Worm (Caenorhabditis elegans) whole organism, L3 larva: ENCODE results near the gene Y22D7AR.14.

ENCODE experiments used
- ama-1 ChIP-seq: fragments of 150-350 bp; optimal IDR thresholded peaks from 2 replicates; lab custom pipeline; 2018
- ceh-82 ChIP-seq: fragments of 150-350 bp; optimal IDR thresholded peaks from 2 replicates; lab custom pipeline; 2014; ENCODE audit warnings: missing biosample characterization, missing genetic modification characterization
- ceh-9 ChIP-seq: sonication (generic microtip); optimal IDR thresholded peaks from 2 replicates; lab custom pipeline; 2018; ENCODE audit warnings: missing biosample characterization, missing genetic modification characterization
- egl-27 ChIP-seq: sonication (generic microtip); optimal IDR thresholded peaks from 4 replicates; lab custom pipeline; 2017; ENCODE audit warnings: missing biosample characterization, missing genetic modification reagents, missing genetic modification characterization
- eor-1 ChIP-seq, 2 experiments: fragments of 150-350 bp; optimal IDR thresholded peaks; 2 replicates each; lab custom pipeline; 2014 to 2018; ENCODE audit warnings: missing biosample characterization in 2 of 2, missing genetic modification characterization in 2 of 2
- fkh-10 ChIP-seq: sonication (generic microtip); optimal IDR thresholded peaks from 2 replicates; lab custom pipeline; 2017; ENCODE audit warnings: missing biosample characterization, missing genetic modification reagents, missing genetic modification characterization
- nfya-1 ChIP-seq: sonication (generic microtip); optimal IDR thresholded peaks from 2 replicates; lab custom pipeline; 2017; ENCODE audit warnings: missing genetic modification characterization, mild to moderate bottlenecking, missing compliant biosample characterization, antibody characterized with exemption, moderate library complexity; ENCODE audit not compliant: insufficient read depth
- nhr-43 ChIP-seq: sonication (generic microtip); optimal IDR thresholded peaks from 2 replicates; lab custom pipeline; 2016; ENCODE audit warnings: mild to moderate bottlenecking, missing genetic modification characterization, missing compliant biosample characterization; ENCODE audit not compliant: poor library complexity, severe bottlenecking
- skn-1 ChIP-seq: fragments of 150-350 bp; optimal IDR thresholded peaks from 2 replicates; lab custom pipeline; 2014; ENCODE audit warnings: missing biosample characterization, missing genetic modification characterization

DNA sequence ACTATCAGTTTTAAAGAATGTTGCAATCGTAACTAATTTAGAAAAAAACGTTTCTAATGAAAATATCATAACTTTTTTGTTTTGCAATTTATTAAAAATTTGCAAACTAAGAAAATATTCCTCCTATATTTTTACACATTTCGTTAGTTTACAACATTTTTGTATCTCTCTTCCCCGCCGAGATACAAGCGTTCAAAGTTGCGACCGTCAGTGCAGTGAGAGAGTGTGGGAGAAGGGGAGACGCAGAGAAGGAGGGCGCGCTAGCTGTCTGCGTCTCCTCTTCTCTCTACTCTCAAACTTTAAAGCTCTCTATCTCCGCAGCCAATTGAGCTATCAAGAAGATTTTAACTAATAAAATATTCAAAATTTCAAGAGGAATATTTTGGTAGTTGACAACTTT is 9.4 kb downstream of the Y22D7AR.14 start:
- no peak for TF ChIP-seq fkh-10 (GFP tag; lab: Kevin White, UChicago)
- no peak for TF ChIP-seq nfya-1 (tag; lab: Kevin White, UChicago)
- no peak for TF ChIP-seq ceh-82 (tag; lab: Kevin White, UChicago)
- no peak for TF ChIP-seq eor-1 (tag; optimal IDR thresholded peaks at IDR 0.05; lab: Kevin White, UChicago)
- TF ChIP-seq egl-27 = no peak
- TF ChIP-seq ama-1 (lab: Kevin White, UChicago) = no peak
- TF ChIP-seq ceh-9 (tag; lab: Kevin White, UChicago) = no peak
- no peak for TF ChIP-seq nhr-43 (tag; lab: Kevin White, UChicago)
- TF ChIP-seq skn-1 = no peak
